Fruit fly (Drosophila melanogaster) whole organism: ENCODE measurements around the gene Rpn10.

ENCODE experiments used
- EcR ChIP-seq, 2 experiments: fragments of >200 bp; optimal IDR thresholded peaks; 2 replicates each; lab custom pipeline; 2017; ENCODE audit warnings: missing biosample characterization in 2 of 2, missing genetic modification characterization in 2 of 2, missing genetic modification reagents in 2 of 2
- pan ChIP-seq: fragments of >200 bp; optimal IDR thresholded peaks from 2 replicates; lab custom pipeline; 2017
- usp ChIP-seq: fragments of >200 bp; optimal IDR thresholded peaks from 2 replicates; lab custom pipeline; 2017; ENCODE audit warnings: missing biosample characterization, missing genetic modification characterization, mixed read lengths

- TF ChIP-seq pan (lab: Kevin White, UChicago) (no peak), EcR (GFP tag; optimal IDR thresholded peaks at IDR 0.05; lab: Kevin White, UChicago) (no peak), usp (no peak)
These were observed 20.7 kb upstream of the Rpn10 start, which contains the start of the genes SAK and Cdk12 for dm6 chr3L:21515823-21516715.
